Worm (Caenorhabditis elegans): Measurements from ENCODE around the gene rab-37.

DNA sequence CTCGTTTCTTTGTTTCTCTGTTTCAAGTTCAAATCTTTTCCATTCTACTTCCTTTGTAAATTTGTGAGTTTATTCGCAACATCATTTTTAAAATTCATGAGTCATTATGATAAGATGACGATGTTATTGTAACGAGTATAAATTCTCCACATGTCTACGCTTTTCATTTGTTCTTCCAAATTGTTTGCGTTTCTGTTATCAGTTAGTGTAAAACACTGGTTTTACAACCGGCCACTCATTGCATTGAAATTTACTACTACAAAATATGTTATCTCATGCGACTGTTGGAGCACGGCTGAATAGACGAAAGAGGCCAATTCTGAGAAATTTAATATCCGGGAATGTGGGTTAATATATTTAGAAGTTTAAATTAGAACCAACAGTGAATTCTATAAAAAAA lies 46.7 kb upstream of the rab-37 start, which contains the start of gene C52B9.19:
- TF ChIP-seq dpl-1 (GFP tag; optimal IDR thresholded peaks at IDR 0.05) (no peak), lin-13 (GFP tag; optimal IDR thresholded peaks at IDR 0.05) (no peak), set-16 (GFP tag; IDR thresholded peaks at IDR 0.05) (no peak), egl-27 (tag; optimal IDR thresholded peaks at IDR 0.05) (no peak), jun-1 (tag; optimal IDR thresholded peaks at IDR 0.05) (no peak)
